Worm (Caenorhabditis elegans): ENCODE measurements around the gene hmgs-1.

hmgs-1 gene

DNA sequence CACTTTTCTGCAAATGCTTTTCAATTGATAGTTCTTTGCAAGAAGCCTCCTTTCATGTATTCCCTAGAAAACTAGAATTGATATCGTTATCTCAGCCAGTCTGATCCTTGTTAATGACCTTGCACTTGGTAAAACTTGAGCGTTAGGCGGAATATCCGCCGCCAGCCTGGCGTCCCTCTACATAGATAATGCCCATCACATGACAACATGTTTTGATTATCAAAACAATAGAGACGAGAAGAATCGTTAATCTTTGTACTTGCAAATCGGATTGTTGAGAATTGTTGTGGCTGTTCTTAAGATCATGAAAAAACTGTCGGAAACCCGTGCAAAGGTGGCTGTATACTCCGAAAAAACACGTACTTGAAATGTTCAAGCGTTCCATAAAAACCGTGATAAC is 9.2 kb upstream of the hmgs-1 start (continued):
- peak; percentile 48 for TF ChIP-seq nhr-25 (tag; optimal IDR thresholded peaks at IDR 0.05)
- TF ChIP-seq ama-1 (optimal IDR thresholded peaks at IDR 0.05) = no peak
- TF ChIP-seq nhr-12 (tag; optimal IDR thresholded peaks at IDR 0.05) = no peak
- no peak for TF ChIP-seq nhr-77 (tag; optimal IDR thresholded peaks at IDR 0.05)
- no peak for TF ChIP-seq mab-5 (tag; optimal IDR thresholded peaks at IDR 0.05)
- TF ChIP-seq unc-55 (GFP tag; optimal IDR thresholded peaks at IDR 0.05) = no peak
- no peak for TF ChIP-seq ztf-4 (tag; optimal IDR thresholded peaks at IDR 0.05)
- TF ChIP-seq peb-1 (tag; optimal IDR thresholded peaks at IDR 0.05) = no peak
- no peak for TF ChIP-seq alr-1 (tag; optimal IDR thresholded peaks at IDR 0.05)
- TF ChIP-seq mbf-1 (tag; optimal IDR thresholded peaks at IDR 0.05) = no peak
- TF ChIP-seq crh-2 (tag; optimal IDR thresholded peaks at IDR 0.05) = no peak
- TF ChIP-seq C34F6.9 (tag; optimal IDR thresholded peaks at IDR 0.05) = no peak
- TF ChIP-seq unc-39 (tag; optimal IDR thresholded peaks at IDR 0.05) = no peak

DNA sequence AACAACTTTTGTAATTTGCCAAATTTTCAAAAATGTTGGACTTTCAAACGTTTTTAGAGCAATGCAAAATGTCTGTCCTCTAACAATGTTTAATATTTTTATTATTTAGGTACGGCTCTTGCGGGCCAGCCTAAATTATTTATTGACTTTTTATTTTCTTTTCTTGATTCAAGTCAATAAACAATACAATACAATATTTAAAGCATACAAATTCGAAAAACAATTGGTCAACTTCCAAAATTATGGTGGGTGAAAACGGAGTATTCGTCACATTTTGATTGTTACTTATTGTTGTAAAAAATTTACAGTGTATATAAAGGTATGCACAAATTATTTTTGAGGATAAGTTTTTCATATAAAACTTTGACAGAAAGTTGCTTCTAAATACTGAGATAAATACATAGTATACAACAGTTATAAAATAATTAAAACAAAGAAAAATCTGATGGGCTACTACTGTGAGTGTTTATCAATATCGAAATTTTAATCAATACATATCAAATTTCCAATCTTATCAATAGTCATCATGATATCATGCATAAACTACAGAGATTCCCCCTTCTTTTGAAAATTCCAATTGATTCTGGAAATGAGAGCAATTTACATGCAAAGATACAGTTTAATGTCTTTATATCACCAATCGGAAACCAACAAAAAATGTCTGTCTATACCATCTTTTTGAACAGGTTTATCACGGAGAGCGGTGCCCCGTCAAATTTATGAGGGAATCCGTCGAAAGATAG is 7.4 kb upstream of the hmgs-1 start, which contains the start of gene F25B4.8:
TSS of gene F25B4.8 (minus strand) at position 51 of the 743 bp plus-strand sequence.
- TF ChIP-seq fos-1 (tag; optimal IDR thresholded peaks at IDR 0.05) (peak; percentile 5), dmd-4 (tag; optimal IDR thresholded peaks at IDR 0.05) (no peak)

DNA sequence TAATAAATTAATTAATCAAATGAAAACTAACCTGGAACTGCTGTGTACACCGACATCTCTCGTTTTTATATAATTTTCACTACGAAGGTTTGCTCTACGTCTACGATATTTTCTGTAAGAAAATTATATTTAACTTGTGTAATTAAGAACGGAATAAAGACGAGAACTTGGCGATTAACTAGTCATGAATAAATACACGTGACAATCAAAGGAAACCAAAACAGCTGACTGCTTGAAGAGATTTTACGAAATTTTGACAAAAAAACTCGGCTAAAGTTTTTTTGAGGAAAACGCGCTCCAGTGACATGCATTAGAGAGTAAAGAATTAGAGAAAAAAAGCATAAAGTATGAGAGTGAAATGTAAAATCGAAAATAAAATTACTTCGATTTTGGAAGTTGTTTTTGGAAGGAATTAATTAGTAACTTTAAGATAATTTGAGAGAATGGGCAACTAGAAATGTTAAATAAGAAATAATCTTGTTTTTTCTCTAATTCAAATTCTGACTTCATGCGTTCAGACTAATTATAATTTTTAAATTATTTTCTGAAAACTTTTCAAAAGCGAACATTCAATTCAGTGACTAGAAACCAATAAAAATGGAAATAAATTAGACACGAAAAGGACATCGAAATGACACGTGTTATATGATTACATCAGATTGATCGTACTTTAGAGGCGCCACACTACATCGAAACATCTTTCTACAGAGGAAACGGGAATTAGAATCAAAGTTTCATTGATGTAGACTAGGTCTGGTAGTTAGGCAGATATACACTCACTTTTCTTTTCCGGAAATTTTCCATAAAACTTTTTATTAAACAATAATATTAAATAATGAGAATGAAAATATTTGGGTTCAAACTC is 3.0 kb upstream of the hmgs-1 start, which contains the start of gene F25B4.7:
TSS of gene F25B4.7 (minus strand) at position 112 of the 865 bp plus-strand sequence.
- TF ChIP-seq crh-2 (tag; optimal IDR thresholded peaks at IDR 0.05) = peak; percentile 67
- peak; percentile 40 for TF ChIP-seq fos-1 (tag; optimal IDR thresholded peaks at IDR 0.05)
- TF ChIP-seq peb-1 (tag; optimal IDR thresholded peaks at IDR 0.05) = no peak
- no peak for TF ChIP-seq R02D3.7 (tag; optimal IDR thresholded peaks at IDR 0.05)
- peak; percentile 41 for TF ChIP-seq nhr-21 (tag; optimal IDR thresholded peaks at IDR 0.05)
- peak; percentile 74 for TF ChIP-seq sma-9 (GFP tag; optimal IDR thresholded peaks at IDR 0.05)
- TF ChIP-seq sma-9 (tag; optimal IDR thresholded peaks at IDR 0.05) = no peak
- TF ChIP-seq nhr-25 (tag; optimal IDR thresholded peaks at IDR 0.05) = peak; percentile 33
- peak; percentile 82 for TF ChIP-seq nhr-129 (tag; optimal IDR thresholded peaks at IDR 0.05)
- no peak for TF ChIP-seq ztf-1 (GFP tag; conservative IDR thresholded peaks at IDR 0.05)
- no peak for TF ChIP-seq ztf-4 (tag; optimal IDR thresholded peaks at IDR 0.05)
- TF ChIP-seq unc-55 (GFP tag; optimal IDR thresholded peaks at IDR 0.05) = peak; percentile 64
- TF ChIP-seq lsy-2 (tag; optimal IDR thresholded peaks at IDR 0.05) = peak in 1 of 2 experiments; percentile 41
- peak; percentile 68 for TF ChIP-seq C34F6.9 (tag; optimal IDR thresholded peaks at IDR 0.05)

DNA sequence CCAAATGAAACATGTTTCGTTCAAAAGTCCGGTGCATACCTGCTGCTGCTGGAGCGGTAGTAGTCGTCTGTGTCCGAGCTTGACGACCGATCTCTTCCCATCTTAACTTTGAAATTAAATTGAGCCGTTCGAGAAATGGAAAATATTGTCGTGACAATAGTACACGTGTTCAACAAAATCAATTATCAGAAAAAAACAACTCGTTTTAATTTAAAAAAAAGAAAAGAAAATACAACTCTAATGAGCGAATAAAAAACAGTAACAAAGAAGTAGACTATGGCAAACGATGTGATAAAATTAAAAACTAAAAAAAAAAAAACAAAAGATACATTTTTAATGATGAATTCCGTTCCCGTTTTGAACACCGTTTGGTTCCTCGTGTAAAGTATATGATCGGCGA is 1.9 kb downstream of the hmgs-1 start, which contains the start of gene prp-39:
TSS of gene prp-39 (minus strand) at position 101 of the 400 bp plus-strand sequence.
- TF ChIP-seq lin-11 (tag; optimal IDR thresholded peaks at IDR 0.05) (no peak), lin-39 (tag; optimal IDR thresholded peaks at IDR 0.05) (no peak), sem-4 (tag; optimal IDR thresholded peaks at IDR 0.05) (no peak), alr-1 (tag; optimal IDR thresholded peaks at IDR 0.05) (no peak), nhr-21 (tag; optimal IDR thresholded peaks at IDR 0.05) (no peak), sma-9 (GFP tag; optimal IDR thresholded peaks at IDR 0.05) (no peak), sma-9 (tag; optimal IDR thresholded peaks at IDR 0.05) (no peak), lin-13 (GFP tag; optimal IDR thresholded peaks at IDR 0.05) (no peak)

DNA sequence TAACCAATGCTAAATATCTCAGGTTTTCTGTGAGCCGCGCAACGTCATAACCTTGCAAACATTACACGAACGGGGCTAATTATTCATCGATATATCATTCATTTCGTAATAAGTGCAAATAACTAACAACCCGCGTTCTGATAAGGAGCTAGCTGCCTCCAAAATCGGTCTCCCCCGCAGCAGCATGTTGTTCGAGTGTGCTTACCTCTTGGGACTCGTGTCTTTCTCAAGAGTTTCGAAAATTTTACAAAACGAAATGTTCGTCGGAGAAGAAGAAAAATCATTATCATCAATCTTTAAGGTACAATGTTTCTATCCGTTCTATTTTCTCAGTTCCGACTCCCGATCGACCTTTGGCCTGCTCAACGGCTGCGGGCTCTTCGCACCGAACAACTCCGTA is 6.4 kb downstream of the hmgs-1 start:
- TF ChIP-seq sem-4 (tag; optimal IDR thresholded peaks at IDR 0.05) (no peak), lsy-2 (tag; optimal IDR thresholded peaks at IDR 0.05) (no peak), unc-39 (tag; optimal IDR thresholded peaks at IDR 0.05) (no peak), nhr-129 (tag; optimal IDR thresholded peaks at IDR 0.05) (no peak), peb-1 (tag; optimal IDR thresholded peaks at IDR 0.05) (no peak), ZK546.5 (tag; optimal IDR thresholded peaks at IDR 0.05) (no peak), lin-13 (GFP tag; optimal IDR thresholded peaks at IDR 0.05) (no peak), sma-3 (GFP tag; optimal IDR thresholded peaks at IDR 0.05) (no peak), nhr-11 (tag; optimal IDR thresholded peaks at IDR 0.05) (no peak), mdl-1 (tag; optimal IDR thresholded peaks at IDR 0.05) (no peak), nhr-23 (tag; optimal IDR thresholded peaks at IDR 0.05) (no peak), ztf-1 (GFP tag; conservative IDR thresholded peaks at IDR 0.05) (no peak), nhr-237 (tag; optimal IDR thresholded peaks at IDR 0.05) (no peak), alr-1 (tag; optimal IDR thresholded peaks at IDR 0.05) (no peak), lin-39 (tag; optimal IDR thresholded peaks at IDR 0.05) (no peak), mbf-1 (tag; optimal IDR thresholded peaks at IDR 0.05) (no peak), gmeb-1 (tag; optimal IDR thresholded peaks at IDR 0.05) (no peak), ceh-16 (tag; optimal IDR thresholded peaks at IDR 0.05) (no peak)
